Fruit fly (Drosophila melanogaster) whole organism, embryonic: ENCODE data around the gene sqh.

Experiments
- Aef1 ChIP-seq: fragments of 200-800 bp; sonication (Bioruptor generic); IDR thresholded peaks from 3 replicates; pipeline ENCODE4 v1.3.6; 2022; ENCODE audit warnings: missing biosample characterization, missing genetic modification characterization
- Bdp1 ChIP-seq: fragments of 200-800 bp; sonication (Bioruptor generic); optimal IDR thresholded peaks from 3 replicates; lab custom pipeline; 2016; ENCODE audit warnings: missing biosample characterization, missing genetic modification characterization
- Bgb ChIP-seq: fragments of 200-800 bp; sonication (Bioruptor generic); IDR thresholded peaks from 2 replicates; pipeline ENCODE4 v1.3.6; 2022; ENCODE audit warnings: missing biosample characterization, missing genetic modification characterization; ENCODE audit not compliant: partially characterized antibody
- Bteb2 ChIP-seq: fragments of 200-800 bp; sonication (Bioruptor generic); optimal IDR thresholded peaks from 2 replicates; lab custom pipeline; 2016; ENCODE audit warnings: missing biosample characterization, missing genetic modification characterization
- CG10654 ChIP-seq: fragments of 200-800 bp; sonication (Bioruptor generic); optimal IDR thresholded peaks from 2 replicates; lab custom pipeline; 2016; ENCODE audit warnings: missing biosample characterization, missing genetic modification characterization
- CG11093 ChIP-seq: fragments of 200-800 bp; sonication (Bioruptor generic); IDR thresholded peaks from 3 replicates; pipeline ENCODE4 v1.3.6; 2022; ENCODE audit warnings: missing biosample characterization, missing genetic modification characterization
- CG15479 ChIP-seq: fragments of 200-800 bp; sonication (Bioruptor generic); optimal IDR thresholded peaks from 3 replicates; lab custom pipeline; 2019; ENCODE audit warnings: missing biosample characterization, mild to moderate bottlenecking, missing genetic modification characterization, moderate library complexity
- CG18476 ChIP-seq: fragments of 200-800 bp; sonication (Bioruptor generic); optimal IDR thresholded peaks from 2 replicates; lab custom pipeline; 2016; ENCODE audit warnings: missing biosample characterization, mild to moderate bottlenecking, missing genetic modification characterization
- CG3065 ChIP-seq: fragments of 200-800 bp; sonication (Bioruptor generic); optimal IDR thresholded peaks from 2 replicates; lab custom pipeline; 2016; ENCODE audit warnings: missing biosample characterization, missing genetic modification characterization
- CG32767 ChIP-seq: fragments of 200-800 bp; sonication (Bioruptor generic); IDR thresholded peaks from 2 replicates; pipeline ENCODE4 v1.3.6; 2022; ENCODE audit warnings: missing biosample characterization, missing genetic modification characterization
- CG33213 ChIP-seq: fragments of 200-800 bp; sonication (Bioruptor generic); optimal IDR thresholded peaks from 3 replicates; lab custom pipeline; 2016; ENCODE audit warnings: missing biosample characterization, missing genetic modification characterization
- CG3726 ChIP-seq: fragments of 200-800 bp; sonication (Bioruptor generic); IDR thresholded peaks from 3 replicates; pipeline ENCODE4, ENCODE4 v1.3.6; 2022; ENCODE audit warnings: missing biosample characterization, missing genetic modification characterization
- CG3838 ChIP-seq: fragments of 200-800 bp; sonication (Bioruptor generic); optimal IDR thresholded peaks from 3 replicates; lab custom pipeline; 2016; ENCODE audit warnings: missing biosample characterization, missing genetic modification characterization
- CG3995 ChIP-seq: fragments of 200-800 bp; sonication (Bioruptor generic); optimal IDR thresholded peaks from 3 replicates; lab custom pipeline; 2016; ENCODE audit warnings: missing biosample characterization, missing genetic modification characterization
- CG4360 ChIP-seq: fragments of 200-800 bp; sonication (Bioruptor generic); IDR thresholded peaks from 2 replicates; pipeline ENCODE4 v1.3.6; 2022; ENCODE audit warnings: missing biosample characterization, missing genetic modification characterization
- CG43689 ChIP-seq: fragments of 200-800 bp; sonication (Bioruptor generic); IDR thresholded peaks from 2 replicates; pipeline ENCODE4 v1.3.6; 2022; ENCODE audit warnings: missing biosample characterization, missing genetic modification characterization
- CG4854 ChIP-seq: fragments of 200-800 bp; sonication (Bioruptor generic); optimal IDR thresholded peaks from 2 replicates; lab custom pipeline; 2016; ENCODE audit warnings: missing biosample characterization, missing genetic modification characterization, inconsistent platforms
- CG6272 ChIP-seq: fragments of 200-800 bp; sonication (Bioruptor generic); IDR thresholded peaks from 2 replicates; pipeline ENCODE4 v1.3.6; 2022; ENCODE audit warnings: missing biosample characterization, missing genetic modification characterization
- CG6689 ChIP-seq: fragments of 200-800 bp; sonication (Bioruptor generic); IDR thresholded peaks from 2 replicates; pipeline ENCODE4 v1.3.6; 2022; ENCODE audit warnings: missing biosample characterization, missing genetic modification characterization
- CG6765 ChIP-seq: fragments of 200-800 bp; sonication (Bioruptor generic); optimal IDR thresholded peaks from 3 replicates; lab custom pipeline; 2017; ENCODE audit warnings: missing biosample characterization, mild to moderate bottlenecking, missing genetic modification characterization
- CG6791 ChIP-seq: fragments of 200-800 bp; sonication (Bioruptor generic); IDR thresholded peaks from 3 replicates; pipeline ENCODE4 v1.3.6; 2022; ENCODE audit warnings: missing biosample characterization, missing genetic modification characterization; ENCODE audit not compliant: partially characterized antibody
- CG8388 ChIP-seq: fragments of 200-800 bp; sonication (Bioruptor generic); optimal IDR thresholded peaks from 2 replicates; lab custom pipeline; 2019; ENCODE audit warnings: missing biosample characterization, mild to moderate bottlenecking, missing genetic modification characterization, moderate library complexity
- CG9609 ChIP-seq: fragments of 200-800 bp; sonication (Bioruptor generic); optimal IDR thresholded peaks from 3 replicates; lab custom pipeline; 2016; ENCODE audit warnings: missing biosample characterization, missing genetic modification characterization
- CG9876 ChIP-seq: fragments of 200-800 bp; sonication (Bioruptor generic); optimal IDR thresholded peaks from 2 replicates; lab custom pipeline; 2016; ENCODE audit warnings: missing biosample characterization, missing genetic modification characterization
- CkIIα-i1 ChIP-seq: fragments of 200-800 bp; sonication (Bioruptor generic); IDR thresholded peaks from 2 replicates; pipeline ENCODE4 v1.3.6; 2022; ENCODE audit warnings: missing biosample characterization, missing genetic modification characterization
- Drgx ChIP-seq: fragments of 200-800 bp; sonication (Bioruptor generic); IDR thresholded peaks from 2 replicates; pipeline ENCODE4 v1.3.6; 2022; ENCODE audit warnings: missing biosample characterization, missing genetic modification characterization
- E2f2 ChIP-seq: fragments of 200-800 bp; sonication (Bioruptor generic); IDR thresholded peaks from 2 replicates; pipeline ENCODE4 v1.3.6; 2022; ENCODE audit warnings: missing biosample characterization, missing genetic modification characterization
- Fer1 ChIP-seq: fragments of 200-800 bp; sonication (Bioruptor generic); optimal IDR thresholded peaks from 2 replicates; lab custom pipeline; 2017; ENCODE audit warnings: missing biosample characterization, mild to moderate bottlenecking, missing genetic modification characterization
- MESR4 ChIP-seq: fragments of 200-800 bp; sonication (Bioruptor generic); optimal IDR thresholded peaks from 2 replicates; lab custom pipeline; 2018; ENCODE audit warnings: missing biosample characterization, mild to moderate bottlenecking, missing genetic modification characterization, moderate library complexity
- MTF-1 ChIP-seq: fragments of 200-800 bp; sonication (Bioruptor generic); optimal IDR thresholded peaks from 2 replicates; lab custom pipeline; 2018; ENCODE audit warnings: missing biosample characterization, mild to moderate bottlenecking, missing genetic modification characterization, borderline replicate concordance
- al ChIP-seq: fragments of 200-800 bp; sonication (Bioruptor generic); IDR thresholded peaks from 2 replicates; pipeline ENCODE4 v1.3.6; 2022; ENCODE audit warnings: missing biosample characterization, missing genetic modification characterization
- amos ChIP-seq: fragments of 200-800 bp; sonication (Bioruptor generic); IDR thresholded peaks from 2 replicates; pipeline ENCODE4 v1.3.6; 2022; ENCODE audit warnings: missing biosample characterization, missing genetic modification characterization; ENCODE audit not compliant: partially characterized antibody
- az2 ChIP-seq: fragments of 200-800 bp; sonication (Bioruptor generic); optimal IDR thresholded peaks from 3 replicates; lab custom pipeline; 2016; ENCODE audit warnings: missing biosample characterization, missing genetic modification characterization
- dan ChIP-seq: fragments of 200-800 bp; sonication (Bioruptor generic); IDR thresholded peaks from 2 replicates; pipeline ENCODE4 v1.3.6; 2022; ENCODE audit warnings: missing biosample characterization, missing genetic modification characterization
- danr ChIP-seq: fragments of 200-800 bp; sonication (Bioruptor generic); IDR thresholded peaks from 2 replicates; pipeline ENCODE4 v1.3.6; 2022; ENCODE audit warnings: missing biosample characterization, missing genetic modification characterization
- dpn ChIP-seq, 2 experiments: fragments of 200-800 bp; sonication (Bioruptor generic); optimal IDR thresholded peaks; 3 replicates each; lab custom pipeline; 2016; ENCODE audit warnings: missing biosample characterization in 2 of 2, missing genetic modification characterization in 2 of 2
- eve ChIP-seq, 2 experiments: fragments of >200 bp; optimal IDR thresholded peaks; 2 replicates each; lab custom pipeline; 2017; ENCODE audit warnings: missing biosample characterization in 2 of 2, missing genetic modification characterization in 2 of 2
- h ChIP-seq: fragments of >200 bp; optimal IDR thresholded peaks from 2 replicates; lab custom pipeline; 2017
- hb ChIP-seq: fragments of 200-800 bp; sonication (Bioruptor generic); IDR thresholded peaks from 3 replicates; pipeline ENCODE4 v1.3.6; 2022; ENCODE audit warnings: missing biosample characterization, missing genetic modification characterization; ENCODE audit not compliant: partially characterized antibody
- her ChIP-seq: fragments of 200-800 bp; sonication (Bioruptor generic); optimal IDR thresholded peaks from 2 replicates; lab custom pipeline; 2016; ENCODE audit warnings: missing biosample characterization, missing genetic modification characterization
- nau ChIP-seq: fragments of 200-800 bp; sonication (Bioruptor generic); optimal IDR thresholded peaks from 3 replicates; lab custom pipeline; 2017; ENCODE audit warnings: missing biosample characterization, mild to moderate bottlenecking, missing genetic modification characterization, missing genetic modification reagents
- nerfin-1 ChIP-seq: fragments of 200-800 bp; sonication (Bioruptor generic); optimal IDR thresholded peaks from 3 replicates; lab custom pipeline; 2019; ENCODE audit warnings: missing biosample characterization, mild to moderate bottlenecking, missing genetic modification characterization, moderate library complexity
- odd ChIP-seq: fragments of 200-800 bp; sonication (Bioruptor generic); optimal IDR thresholded peaks from 2 replicates; lab custom pipeline; 2017; ENCODE audit warnings: missing biosample characterization, mild to moderate bottlenecking, missing genetic modification characterization
- sna ChIP-seq: fragments of 200-800 bp; sonication (Bioruptor generic); IDR thresholded peaks from 2 replicates; pipeline ENCODE4 v1.3.6; 2022; ENCODE audit warnings: missing biosample characterization, missing genetic modification characterization; ENCODE audit not compliant: partially characterized antibody
- tio ChIP-seq: fragments of 200-800 bp; sonication (Bioruptor generic); optimal IDR thresholded peaks from 2 replicates; lab custom pipeline; 2017; ENCODE audit warnings: missing biosample characterization, missing genetic modification characterization, inconsistent platforms
- tup ChIP-seq: fragments of 200-800 bp; sonication (Bioruptor generic); optimal IDR thresholded peaks from 2 replicates; lab custom pipeline; 2016; ENCODE audit warnings: missing biosample characterization, mild to moderate bottlenecking, missing genetic modification characterization, moderate library complexity
- twi ChIP-seq: fragments of 200-800 bp; optimal IDR thresholded peaks from 2 replicates; lab custom pipeline; 2019; ENCODE audit warnings: missing biosample characterization, mild to moderate bottlenecking, missing genetic modification characterization, moderate library complexity
- wek ChIP-seq: fragments of 200-800 bp; sonication (Bioruptor generic); optimal IDR thresholded peaks from 3 replicates; lab custom pipeline; 2018; ENCODE audit warnings: missing biosample characterization, mild to moderate bottlenecking, missing genetic modification characterization, moderate library complexity
- zfh1 ChIP-seq: fragments of 200-800 bp; sonication (Bioruptor generic); IDR thresholded peaks from 3 replicates; pipeline ENCODE4 v1.3.6; 2022; ENCODE audit warnings: missing biosample characterization, missing genetic modification characterization

Gene sqh

DNA sequence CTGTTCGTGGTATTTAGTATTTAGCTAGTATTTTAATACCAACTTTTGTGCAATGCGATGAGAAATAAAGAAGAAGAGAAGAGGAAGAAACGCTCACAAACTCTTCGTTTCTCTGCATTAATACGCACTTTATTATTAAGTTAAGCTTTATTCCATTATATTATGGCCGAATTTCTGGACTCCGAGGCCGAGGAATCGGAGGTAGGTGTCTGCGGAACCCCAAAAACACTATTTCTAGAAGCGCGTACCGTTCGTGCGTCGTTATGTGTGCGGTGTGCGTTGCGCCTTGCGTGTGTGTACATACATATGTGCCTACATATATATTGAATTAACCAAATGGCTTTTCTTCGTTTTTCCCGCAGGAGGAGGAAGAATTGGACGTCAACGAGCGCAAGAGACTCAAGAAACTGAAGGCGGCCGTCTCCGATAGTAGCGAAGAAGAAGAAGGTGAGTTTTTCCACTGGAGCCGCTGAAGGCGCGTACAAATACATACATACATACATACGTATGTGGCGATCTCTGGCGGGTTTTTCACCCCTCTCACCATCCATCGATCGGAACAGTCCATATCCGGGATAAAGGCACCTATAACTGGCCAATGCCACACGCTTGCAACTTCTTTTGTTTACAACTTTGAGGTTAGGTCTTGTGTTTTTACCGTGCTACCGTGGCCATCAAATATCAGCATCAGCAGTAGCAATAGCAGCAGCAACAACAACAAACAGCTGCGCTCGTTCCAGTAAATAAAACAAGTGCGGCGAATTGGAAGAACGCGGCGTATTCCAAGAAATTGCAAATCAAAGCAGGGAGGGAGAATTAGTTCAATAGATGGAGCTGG, 43.0 kb upstream of the sqh start, which contains the start of gene Spt6 (continued):
- no peak for TF ChIP-seq amos
- TF ChIP-seq CG4360 (GFP tag; lab: Robert Waterston, UW), result peak; percentile 78
- no peak for TF ChIP-seq Bgb (GFP tag; lab: Robert Waterston, UW)
- peak; percentile 67 for TF ChIP-seq CG15479 (GFP tag; lab: Kevin White, UChicago)
- TF ChIP-seq az2 (GFP tag; lab: Kevin White, UChicago), result no peak
- no peak for TF ChIP-seq tio (GFP tag; lab: Kevin White, UChicago)
- 0 out of 2 replicates have a peak, but pooled peaks have one; percentile 21 for TF ChIP-seq sna (GFP tag; lab: Robert Waterston, UW)
- TF ChIP-seq CkIIα-i1 (GFP tag; lab: Robert Waterston, UW), result no peak
- no peak for TF ChIP-seq CG6791 (GFP tag; lab: Robert Waterston, UW)
- TF ChIP-seq al (GFP tag; lab: Robert Waterston, UW), result no peak
- no peak for TF ChIP-seq CG6765 (GFP tag; lab: Kevin White, UChicago)
- TF ChIP-seq Fer1 (GFP tag; lab: Kevin White, UChicago), result no peak
- TF ChIP-seq Bteb2 (GFP tag; lab: Kevin White, UChicago), result no peak
- 0 out of 3 replicates have a peak, but pooled peaks have one; percentile 4 for TF ChIP-seq CG11093 (GFP tag; lab: Robert Waterston, UW)
- no peak for TF ChIP-seq twi (tag; lab: Kevin White, UChicago)
- TF ChIP-seq odd (GFP tag; lab: Kevin White, UChicago), result no peak
- TF ChIP-seq CG3065 (GFP tag; lab: Kevin White, UChicago), result no peak
- TF ChIP-seq CG3726 (GFP tag; lab: Robert Waterston, UW), result no peak
- no peak for TF ChIP-seq Aef1
- TF ChIP-seq CG9609, result no peak
- peak; percentile 51 for TF ChIP-seq nerfin-1 (tag; lab: Kevin White, UChicago)
- no peak for TF ChIP-seq dpn (GFP tag; optimal IDR thresholded peaks at IDR 0.05; lab: Kevin White, UChicago)
- TF ChIP-seq CG32767, result peak; percentile 41
- TF ChIP-seq tup (GFP tag; lab: Kevin White, UChicago), result no peak
- no peak for TF ChIP-seq hb (GFP tag; lab: Robert Waterston, UW)
- TF ChIP-seq CG4854 (GFP tag; lab: Kevin White, UChicago), result no peak
- TF ChIP-seq CG43689, result no peak

dm6 chrX:6267187-6267711, 42.3 kb upstream of the sqh start, which contains the start of gene schlank:
Gene schlank, minus strand, starts transcription at chrX:6267228.
- TF ChIP-seq Drgx (GFP tag; lab: Robert Waterston, UW) (0 out of 2 replicates have a peak, but pooled peaks have one; percentile 29), dan (no peak), CG33213 (peak; percentile 37), zfh1 (peak; percentile 58; the same call in 2 of the 3 replicates), CG6272 (GFP tag; lab: Robert Waterston, UW) (0 out of 2 replicates have a peak, but pooled peaks have one; percentile 6), nau (no peak), danr (GFP tag; lab: Robert Waterston, UW) (no peak), CG18476 (peak; percentile 31), wek (no peak), CG8388 (GFP tag; lab: Kevin White, UChicago) (peak; percentile 52), CG3995 (GFP tag; lab: Kevin White, UChicago) (no peak), MESR4 (GFP tag; lab: Kevin White, UChicago) (no peak), MTF-1 (no peak), h (lab: Kevin White, UChicago) (no peak), Bdp1 (GFP tag; lab: Kevin White, UChicago) (peak; percentile 17), CG9876 (GFP tag; lab: Kevin White, UChicago) (peak; percentile 26), eve (GFP tag; optimal IDR thresholded peaks at IDR 0.05; lab: Kevin White, UChicago) (no peak), CG6689 (peak; percentile 67), CG10654 (GFP tag; lab: Kevin White, UChicago) (peak; percentile 40), her (GFP tag; lab: Kevin White, UChicago) (peak; percentile 67), CG3838 (GFP tag; lab: Kevin White, UChicago) (no peak), E2f2 (GFP tag; lab: Robert Waterston, UW) (peak; percentile 39; the same call in 1 of the 2 replicates)
